Comparison of ENCODE assay signal across 1 fruit fly cellular context in the genomic region with DNA sequence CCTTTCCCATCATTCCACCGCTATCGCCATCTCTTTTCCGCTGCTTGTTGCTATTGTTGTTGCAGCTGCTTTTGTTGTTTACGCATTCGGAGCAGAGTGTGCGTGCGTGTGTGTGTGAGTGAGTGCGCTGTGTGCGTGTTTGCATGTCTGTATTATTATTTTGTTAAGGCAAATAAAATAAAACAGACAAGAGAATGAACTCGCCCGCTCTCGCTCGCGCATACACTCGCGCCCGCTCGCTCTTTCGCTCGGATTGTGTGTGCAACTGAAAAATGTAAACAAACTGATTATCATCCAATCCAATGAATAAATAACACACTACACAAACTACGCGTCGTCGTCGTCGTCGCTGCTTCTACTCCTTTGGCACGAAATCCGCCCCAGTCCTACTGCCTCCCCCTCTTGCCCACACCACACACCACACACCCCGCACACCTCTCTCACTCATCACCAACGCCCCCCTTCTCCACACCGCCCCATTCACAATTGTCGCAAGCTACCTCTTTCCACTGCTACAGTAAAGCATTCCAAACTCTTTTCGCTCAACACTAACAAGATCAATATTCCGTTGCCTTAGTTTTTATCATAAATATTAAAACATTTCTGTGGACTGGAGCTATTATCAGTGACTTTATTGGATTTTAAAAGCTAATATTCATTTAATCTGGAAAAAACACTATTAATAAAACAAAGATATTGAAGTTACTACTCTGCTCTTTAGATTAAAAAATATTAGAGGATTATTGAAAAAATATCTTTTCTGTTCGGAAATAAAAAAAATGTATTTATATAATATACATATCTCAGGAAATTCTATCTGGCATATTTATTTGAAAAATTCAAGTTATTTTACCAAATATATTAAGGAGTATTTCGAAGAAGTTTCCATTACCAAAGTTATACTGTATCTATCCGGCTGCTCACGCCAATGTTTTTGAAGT.
A peak's percentile ranks its signal among the peaks of the same experiment; 100 is the strongest.
TF ChIP-seq lines count a peak whose summit lies in the region.

No protein-coding gene starts in this region.

TF ChIP-seq in whole organism, embryonic, 481 proteins besides CTCF, POLR2A, EP300 and RAD21 (continued from another document and continues in another):
- TF ChIP-seq corto (GFP tag; optimal IDR thresholded peaks at IDR 0.05; lab: Kevin White, UChicago) (no peak), ash1 (GFP tag; optimal IDR thresholded peaks at IDR 0.05; lab: Kevin White, UChicago) (peak; percentile 54), dm (GFP tag; optimal IDR thresholded peaks at IDR 0.05; lab: Kevin White, UChicago) (peak; percentile 78), org-1 (GFP tag; optimal IDR thresholded peaks at IDR 0.05; lab: Kevin White, UChicago) (peak; percentile 95), gsb (GFP tag; IDR thresholded peaks at IDR 0.05; lab: Robert Waterston, UW) (peak; percentile 14; the same call in 1 of the 2 replicates), Antp (GFP tag; optimal IDR thresholded peaks at IDR 0.05; lab: Kevin White, UChicago) (peak; percentile 65), CG4707 (GFP tag; optimal IDR thresholded peaks at IDR 0.05; lab: Kevin White, UChicago) (peak; percentile 90), gt (GFP tag; IDR thresholded peaks at IDR 0.05; lab: Robert Waterston, UW) (peak; percentile 19; the same call in 1 of the 2 replicates), CG33557 (GFP tag; optimal IDR thresholded peaks at IDR 0.05; lab: Kevin White, UChicago) (peak; percentile 95), odd (GFP tag; optimal IDR thresholded peaks at IDR 0.05; lab: Kevin White, UChicago) (peak; percentile 96), CG31224 (GFP tag; IDR thresholded peaks at IDR 0.05; lab: Robert Waterston, UW) (no peak), zen2 (GFP tag; IDR thresholded peaks at IDR 0.05; lab: Robert Waterston, UW; ENCODE audit: partially characterized antibody) (peak; percentile 49; the same call in 1 of the 3 replicates), CG8765 (GFP tag; IDR thresholded peaks at IDR 0.05; lab: Robert Waterston, UW) (no peak), ATbp (GFP tag; optimal IDR thresholded peaks at IDR 0.05; lab: Kevin White, UChicago) (peak; percentile 97), CG10462 (GFP tag; optimal IDR thresholded peaks at IDR 0.05; lab: Kevin White, UChicago) (peak; percentile 66), Oaz (GFP tag; IDR thresholded peaks at IDR 0.05; lab: Robert Waterston, UW) (no peak), jing (GFP tag; optimal IDR thresholded peaks at IDR 0.05; lab: Kevin White, UChicago) (peak; percentile 71), ken (GFP tag; IDR thresholded peaks at IDR 0.05; lab: Robert Waterston, UW) (peak; percentile 74; the same call in 2 of the 3 replicates), caup (GFP tag; optimal IDR thresholded peaks at IDR 0.05; lab: Kevin White, UChicago; ENCODE audit: severe bottlenecking) (peak; percentile 90), Mad (GFP tag; optimal IDR thresholded peaks at IDR 0.05; lab: Kevin White, UChicago) (peak; percentile 81), CG11085 (GFP tag; IDR thresholded peaks at IDR 0.05; lab: Robert Waterston, UW) (no peak), CG3995 (GFP tag; optimal IDR thresholded peaks at IDR 0.05; lab: Kevin White, UChicago) (no peak), Ets65A (GFP tag; lab: Kevin White, UChicago) (peak; percentile 41), Elba2 (GFP tag; optimal IDR thresholded peaks at IDR 0.05; lab: Kevin White, UChicago) (no peak), Ets97D (GFP tag; optimal IDR thresholded peaks at IDR 0.05; lab: Kevin White, UChicago) (no peak), Gug (GFP tag; IDR thresholded peaks at IDR 0.05; lab: Robert Waterston, UW) (no peak), Adf1 (GFP tag; IDR thresholded peaks at IDR 0.05; lab: Robert Waterston, UW) (peak; percentile 80), CG3847 (GFP tag; IDR thresholded peaks at IDR 0.05; lab: Robert Waterston, UW) (peak; percentile 54), mirr (GFP tag; optimal IDR thresholded peaks at IDR 0.05; lab: Kevin White, UChicago) (peak; percentile 93), Xrp1 (GFP tag; IDR thresholded peaks at IDR 0.05; lab: Robert Waterston, UW) (peak; percentile 88), tll (GFP tag; optimal IDR thresholded peaks at IDR 0.05; lab: Kevin White, UChicago) (peak in 1 of 2 experiments; percentile 86), sr (GFP tag; IDR thresholded peaks at IDR 0.05; lab: Robert Waterston, UW) (peak; percentile 67; the same call in 2 of the 3 replicates), crol (GFP tag; IDR thresholded peaks at IDR 0.05; lab: Robert Waterston, UW) (peak; percentile 99), sd (tag; optimal IDR thresholded peaks at IDR 0.05; lab: Kevin White, UChicago) (peak; percentile 92), Sry-δ (GFP tag; optimal IDR thresholded peaks at IDR 0.05; lab: Kevin White, UChicago) (peak; percentile 23), CG18599 (GFP tag; optimal IDR thresholded peaks at IDR 0.05; lab: Kevin White, UChicago) (peak; percentile 89), gcm (GFP tag; optimal IDR thresholded peaks at IDR 0.05; lab: Kevin White, UChicago) (peak; percentile 89), unc-4 (GFP tag; IDR thresholded peaks at IDR 0.05; lab: Robert Waterston, UW; ENCODE audit: partially characterized antibody) (no peak), rib (GFP tag; IDR thresholded peaks at IDR 0.05; lab: Robert Waterston, UW) (peak; percentile 68; the same call in 1 of the 2 replicates), ac (GFP tag; optimal IDR thresholded peaks at IDR 0.05; lab: Kevin White, UChicago) (peak; percentile 99), CG9727 (GFP tag; optimal IDR thresholded peaks at IDR 0.05; lab: Kevin White, UChicago) (peak; percentile 92), eve (GFP tag; optimal IDR thresholded peaks at IDR 0.05; lab: Kevin White, UChicago) (no peak), slp2 (GFP tag; optimal IDR thresholded peaks at IDR 0.05; lab: Kevin White, UChicago) (peak; percentile 61), CG1792 (GFP tag; optimal IDR thresholded peaks at IDR 0.05; lab: Kevin White, UChicago) (peak; percentile 69), sim (GFP tag; IDR thresholded peaks at IDR 0.05; lab: Robert Waterston, UW) (peak; percentile 79), chif (GFP tag; optimal IDR thresholded peaks at IDR 0.05; lab: Kevin White, UChicago) (peak; percentile 67 to 82), pita (GFP tag; optimal IDR thresholded peaks at IDR 0.05; lab: Kevin White, UChicago) (no peak), pnt (GFP tag; optimal IDR thresholded peaks at IDR 0.05; lab: Kevin White, UChicago) (peak; percentile 9), CG10366 (GFP tag; IDR thresholded peaks at IDR 0.05; lab: Robert Waterston, UW) (peak; percentile 41), CG4854 (GFP tag; optimal IDR thresholded peaks at IDR 0.05; lab: Kevin White, UChicago) (peak; percentile 57), seq (GFP tag; IDR thresholded peaks at IDR 0.05; lab: Robert Waterston, UW) (peak; percentile 74), Scr (GFP tag; IDR thresholded peaks at IDR 0.05; lab: Robert Waterston, UW; ENCODE audit: partially characterized antibody) (0 out of 2 replicates have a peak, but pooled peaks have one; percentile 11), CG11696 (GFP tag; IDR thresholded peaks at IDR 0.05; lab: Robert Waterston, UW) (peak; percentile 76), CG10959 (GFP tag; IDR thresholded peaks at IDR 0.05; lab: Robert Waterston, UW) (peak; percentile 73), gem (tag; optimal IDR thresholded peaks at IDR 0.05; lab: Kevin White, UChicago) (peak; percentile 81), sens (GFP tag; lab: Kevin White, UChicago) (peak; percentile 95), nerfin-1 (tag; optimal IDR thresholded peaks at IDR 0.05; lab: Kevin White, UChicago) (peak; percentile 90), zfh2 (GFP tag; optimal IDR thresholded peaks at IDR 0.05; lab: Kevin White, UChicago) (no peak), CG6791 (GFP tag; IDR thresholded peaks at IDR 0.05; lab: Robert Waterston, UW; ENCODE audit: partially characterized antibody) (peak; percentile 45; the same call in 1 of the 3 replicates), hbn (GFP tag; IDR thresholded peaks at IDR 0.05; lab: Robert Waterston, UW; ENCODE audit: partially characterized antibody) (no peak), CG12942 (GFP tag; optimal IDR thresholded peaks at IDR 0.05; lab: Kevin White, UChicago) (peak; percentile 72), Spps (tag; optimal IDR thresholded peaks at IDR 0.05; lab: Kevin White, UChicago) (peak; percentile 85), NC2α (GFP tag; optimal IDR thresholded peaks at IDR 0.05; lab: Kevin White, UChicago) (peak; percentile 89), inv (GFP tag; IDR thresholded peaks at IDR 0.05; lab: Robert Waterston, UW; ENCODE audit: partially characterized antibody) (no peak), CG6813 (GFP tag; optimal IDR thresholded peaks at IDR 0.05; lab: Kevin White, UChicago) (peak; percentile 95), ara (GFP tag; IDR thresholded peaks at IDR 0.05; lab: Robert Waterston, UW) (peak; percentile 73; the same call in 1 of the 2 replicates), ap (GFP tag; IDR thresholded peaks at IDR 0.05; lab: Robert Waterston, UW) (no peak), CG18764 (GFP tag; optimal IDR thresholded peaks at IDR 0.05; lab: Kevin White, UChicago) (peak; percentile 75), CG14860 (GFP tag; IDR thresholded peaks at IDR 0.05; lab: Robert Waterston, UW; ENCODE audit: partially characterized antibody) (no peak), chm (GFP tag; IDR thresholded peaks at IDR 0.05; lab: Robert Waterston, UW) (peak; percentile 91), CG7372 (GFP tag; IDR thresholded peaks at IDR 0.05; lab: Robert Waterston, UW) (peak; percentile 51), CG3281 (GFP tag; optimal IDR thresholded peaks at IDR 0.05; lab: Kevin White, UChicago) (peak; percentile 78), gfzf (GFP tag; optimal IDR thresholded peaks at IDR 0.05; lab: Kevin White, UChicago) (no peak), Trl (optimal IDR thresholded peaks at IDR 0.05; lab: Kevin White, UChicago) (peak; percentile 73 to 90), Trl (GFP tag; optimal IDR thresholded peaks at IDR 0.05; lab: Kevin White, UChicago) (peak; percentile 92), tgo (GFP tag; IDR thresholded peaks at IDR 0.05; lab: Robert Waterston, UW) (peak; percentile 63; the same call in 2 of the 3 replicates), lola (GFP tag; optimal IDR thresholded peaks at IDR 0.05; lab: Kevin White, UChicago) (peak in 1 of 3 experiments; percentile 89), CG31388 (GFP tag; optimal IDR thresholded peaks at IDR 0.05; lab: Kevin White, UChicago) (no peak), klu (GFP tag; IDR thresholded peaks at IDR 0.05; lab: Robert Waterston, UW) (no peak), Atf3 (GFP tag; optimal IDR thresholded peaks at IDR 0.05; lab: Kevin White, UChicago) (peak; percentile 40), CG2712 (tag; optimal IDR thresholded peaks at IDR 0.05; lab: Kevin White, UChicago) (peak; percentile 79), sqz (GFP tag; optimal IDR thresholded peaks at IDR 0.05; lab: Kevin White, UChicago) (peak; percentile 94), CG14441 (GFP tag; IDR thresholded peaks at IDR 0.05; lab: Robert Waterston, UW) (peak; percentile 62; the same call in 1 of the 2 replicates), CG7357 (GFP tag; IDR thresholded peaks at IDR 0.05; lab: Robert Waterston, UW) (no peak), Rfx (GFP tag; IDR thresholded peaks at IDR 0.05; lab: Robert Waterston, UW) (peak; percentile 58; the same call in 1 of the 2 replicates), Dip3 (GFP tag; optimal IDR thresholded peaks at IDR 0.05; lab: Kevin White, UChicago) (peak; percentile 6), CG13296 (GFP tag; optimal IDR thresholded peaks at IDR 0.05; lab: Kevin White, UChicago) (peak; percentile 84), CG8478 (optimal IDR thresholded peaks at IDR 0.05; lab: Kevin White, UChicago) (peak; percentile 61), CG6272 (GFP tag; IDR thresholded peaks at IDR 0.05; lab: Robert Waterston, UW) (no peak), C15 (GFP tag; IDR thresholded peaks at IDR 0.05; lab: Robert Waterston, UW) (no peak), MTF-1 (GFP tag; optimal IDR thresholded peaks at IDR 0.05; lab: Kevin White, UChicago; ENCODE audit: borderline replicate concordance) (peak; percentile 93), CG17612 (GFP tag; IDR thresholded peaks at IDR 0.05; lab: Robert Waterston, UW) (peak; percentile 16; the same call in 1 of the 2 replicates), grn (GFP tag; optimal IDR thresholded peaks at IDR 0.05; lab: Kevin White, UChicago) (peak; percentile 90), CG4360 (GFP tag; IDR thresholded peaks at IDR 0.05; lab: Robert Waterston, UW) (peak; percentile 93), CG7839 (tag; optimal IDR thresholded peaks at IDR 0.05; lab: Kevin White, UChicago) (peak; percentile 48), CG2678 (tag; optimal IDR thresholded peaks at IDR 0.05; lab: Kevin White, UChicago) (peak; percentile 86), CG15011 (GFP tag; optimal IDR thresholded peaks at IDR 0.05; lab: Kevin White, UChicago) (peak; percentile 89), CG14050 (GFP tag; IDR thresholded peaks at IDR 0.05; lab: Robert Waterston, UW) (peak; percentile 31; the same call in 1 of the 3 replicates), Hr3 (GFP tag; optimal IDR thresholded peaks at IDR 0.05; lab: Kevin White, UChicago) (no peak), CG1832 (GFP tag; optimal IDR thresholded peaks at IDR 0.05; lab: Kevin White, UChicago) (peak; percentile 79), Hr51 (GFP tag; optimal IDR thresholded peaks at IDR 0.05; lab: Kevin White, UChicago) (peak; percentile 22 to 80), sna (GFP tag; IDR thresholded peaks at IDR 0.05; lab: Robert Waterston, UW; ENCODE audit: partially characterized antibody) (no peak; the same call in 1 of the 2 replicates), CG10565 (GFP tag; optimal IDR thresholded peaks at IDR 0.05; lab: Kevin White, UChicago) (no peak), lilli (GFP tag; optimal IDR thresholded peaks at IDR 0.05; lab: Kevin White, UChicago) (peak; percentile 2), bbx (GFP tag; IDR thresholded peaks at IDR 0.05; lab: Robert Waterston, UW; ENCODE audit: partially characterized antibody) (peak; percentile 41; the same call in 1 of the 2 replicates), peb (GFP tag; IDR thresholded peaks at IDR 0.05; lab: Robert Waterston, UW) (peak; percentile 40; the same call in 1 of the 2 replicates), salm (tag; optimal IDR thresholded peaks at IDR 0.05; lab: Kevin White, UChicago) (peak; percentile 96), Hr39 (optimal IDR thresholded peaks at IDR 0.05; lab: Kevin White, UChicago) (peak; percentile 50), Sox100B (GFP tag; optimal IDR thresholded peaks at IDR 0.05; lab: Kevin White, UChicago) (peak; percentile 91), run (tag; optimal IDR thresholded peaks at IDR 0.05; lab: Kevin White, UChicago) (peak; percentile 83), Fer2 (tag; optimal IDR thresholded peaks at IDR 0.05; lab: Kevin White, UChicago) (peak; percentile 39), CG18619 (GFP tag; optimal IDR thresholded peaks at IDR 0.05; lab: Kevin White, UChicago) (peak; percentile 86), ind (GFP tag; optimal IDR thresholded peaks at IDR 0.05; lab: Kevin White, UChicago) (no peak), CG15601 (tag; optimal IDR thresholded peaks at IDR 0.05; lab: Kevin White, UChicago) (peak; percentile 92), CG30020 (tag; optimal IDR thresholded peaks at IDR 0.05; lab: Kevin White, UChicago) (peak; percentile 54), CG2116 (GFP tag; optimal IDR thresholded peaks at IDR 0.05; lab: Kevin White, UChicago) (peak; percentile 83)
